Worm (Caenorhabditis elegans): ENCODE results near the gene lec-4.

ce11 chrIII:3797180-3798026 is 24.3 kb upstream of the lec-4 start:
- no peak for TF ChIP-seq ceh-13 (GFP tag; optimal IDR thresholded peaks at IDR 0.05)
- TF ChIP-seq flt-1 (GFP tag; IDR thresholded peaks at IDR 0.05), result no peak
- TF ChIP-seq tra-4 (tag; optimal IDR thresholded peaks at IDR 0.05), result no peak
- TF ChIP-seq ama-1 (optimal IDR thresholded peaks at IDR 0.05), result no peak
- no peak for TF ChIP-seq tbx-11 (GFP tag; IDR thresholded peaks at IDR 0.05)
- TF ChIP-seq ets-7 (tag; optimal IDR thresholded peaks at IDR 0.05), result no peak
- TF ChIP-seq hmg-4 (GFP tag; optimal IDR thresholded peaks at IDR 0.05), result no peak
- no peak for TF ChIP-seq F13C5.2 (tag; optimal IDR thresholded peaks at IDR 0.05)
- no peak for TF ChIP-seq hnd-1 (tag; optimal IDR thresholded peaks at IDR 0.05)
- TF ChIP-seq hmbx-1 (tag; optimal IDR thresholded peaks at IDR 0.05), result no peak
- TF ChIP-seq sea-1 (GFP tag; conservative IDR thresholded peaks at IDR 0.05), result no peak
- no peak for TF ChIP-seq scrt-1 (GFP tag; IDR thresholded peaks at IDR 0.05)
- no peak for TF ChIP-seq B0310.2 (tag; optimal IDR thresholded peaks at IDR 0.05)
- TF ChIP-seq aly-1 (tag; optimal IDR thresholded peaks at IDR 0.05), result no peak

Data from whole organism, early embryonic.